Worm (Caenorhabditis elegans) whole organism, late embryonic: Measurements from ENCODE around the gene vab-1.

ENCODE experiments used
- C08G9.2 ChIP-seq: sonication (generic microtip); optimal IDR thresholded peaks from 2 replicates; lab custom pipeline; 2016; ENCODE audit warnings: mild to moderate bottlenecking, missing genetic modification characterization, moderate library complexity, missing compliant biosample characterization
- C38D4.7 ChIP-seq: fragments of 200-800 bp; sonication (Bioruptor generic); optimal IDR thresholded peaks from 2 replicates; lab custom pipeline; 2018; ENCODE audit warnings: mild to moderate bottlenecking, missing genetic modification characterization, moderate library complexity, missing compliant biosample characterization
- T23F11.4 ChIP-seq: fragments of 200-800 bp; sonication (Bioruptor generic); optimal IDR thresholded peaks from 2 replicates; lab custom pipeline; 2018; ENCODE audit warnings: mild to moderate bottlenecking, missing genetic modification characterization, missing compliant biosample characterization
- ceh-2 ChIP-seq: sonication (generic microtip); optimal IDR thresholded peaks from 2 replicates; lab custom pipeline; 2016; ENCODE audit warnings: missing genotype, missing genetic modification characterization, missing compliant biosample characterization
- ceh-22 ChIP-seq: sonication (generic microtip); optimal IDR thresholded peaks from 2 replicates; lab custom pipeline; 2017; ENCODE audit warnings: missing biosample characterization, missing genetic modification characterization
- ceh-24 ChIP-seq: sonication (generic microtip); optimal IDR thresholded peaks from 2 replicates; lab custom pipeline; 2016; ENCODE audit warnings: mild to moderate bottlenecking, missing genetic modification characterization, missing compliant biosample characterization
- ceh-30 ChIP-seq: fragments of 150-350 bp; optimal IDR thresholded peaks from 2 replicates; lab custom pipeline; 2014; ENCODE audit warnings: missing biosample characterization, missing genetic modification characterization
- ceh-31 ChIP-seq: sonication (generic microtip); optimal IDR thresholded peaks from 2 replicates; lab custom pipeline; 2016; ENCODE audit warnings: missing genetic modification characterization, missing compliant biosample characterization
- ceh-48 ChIP-seq: sonication (generic microtip); optimal IDR thresholded peaks from 2 replicates; lab custom pipeline; 2016; ENCODE audit warnings: missing genetic modification characterization, inconsistent platforms, missing compliant biosample characterization
- ceh-6 ChIP-seq: fragments of 200-800 bp; sonication (Bioruptor generic); optimal IDR thresholded peaks from 2 replicates; lab custom pipeline; 2018; ENCODE audit warnings: mild to moderate bottlenecking, missing genetic modification characterization, missing compliant biosample characterization
- che-1 ChIP-seq: sonication (generic microtip); optimal IDR thresholded peaks from 2 replicates; lab custom pipeline; 2016; ENCODE audit warnings: mild to moderate bottlenecking, missing genetic modification characterization, missing compliant biosample characterization
- dve-1 ChIP-seq: sonication (generic microtip); optimal IDR thresholded peaks from 2 replicates; lab custom pipeline; 2017; ENCODE audit warnings: antibody characterized with exemption, mild to moderate bottlenecking, missing genetic modification characterization, missing compliant biosample characterization
- fkh-10 ChIP-seq: fragments of 150-350 bp; optimal IDR thresholded peaks from 2 replicates; lab custom pipeline; 2014; ENCODE audit warnings: missing biosample characterization, missing genetic modification reagents, missing genetic modification characterization
- hlh-15 ChIP-seq: sonication (generic microtip); optimal IDR thresholded peaks from 2 replicates; lab custom pipeline; 2016; ENCODE audit warnings: missing genetic modification characterization, missing compliant biosample characterization
- hlh-6 ChIP-seq: sonication (generic microtip); optimal IDR thresholded peaks from 2 replicates; lab custom pipeline; 2016; ENCODE audit warnings: missing genotype, missing genetic modification characterization, missing compliant biosample characterization
- hlh-8 ChIP-seq: sonication (generic microtip); optimal IDR thresholded peaks from 2 replicates; lab custom pipeline; 2016; ENCODE audit warnings: missing genotype, missing genetic modification characterization, missing compliant biosample characterization
- lim-6 ChIP-seq: sonication (generic microtip); optimal IDR thresholded peaks from 2 replicates; lab custom pipeline; 2016; ENCODE audit warnings: missing genetic modification characterization, missing compliant biosample characterization
- lin-11 ChIP-seq: fragments of 200-800 bp; sonication (Bioruptor generic); optimal IDR thresholded peaks from 2 replicates; lab custom pipeline; 2018; ENCODE audit warnings: mild to moderate bottlenecking, missing genetic modification characterization, missing compliant biosample characterization
- madf-2 ChIP-seq: sonication (generic microtip); optimal IDR thresholded peaks from 2 replicates; lab custom pipeline; 2017; ENCODE audit warnings: missing genetic modification characterization, missing compliant biosample characterization
- mec-3 ChIP-seq: sonication (generic microtip); optimal IDR thresholded peaks from 2 replicates; lab custom pipeline; 2016; ENCODE audit warnings: borderline replicate concordance, missing genetic modification characterization, missing compliant biosample characterization
- nfya-1 ChIP-seq: sonication (generic microtip); optimal IDR thresholded peaks from 2 replicates; lab custom pipeline; 2017; ENCODE audit warnings: missing genetic modification characterization, mild to moderate bottlenecking, missing compliant biosample characterization, antibody characterized with exemption, moderate library complexity
- nhr-232 ChIP-seq: sonication (generic microtip); optimal IDR thresholded peaks from 2 replicates; lab custom pipeline; 2016; ENCODE audit warnings: missing genetic modification characterization, missing compliant biosample characterization
- npax-4 ChIP-seq: sonication (generic microtip); optimal IDR thresholded peaks from 2 replicates; lab custom pipeline; 2016; ENCODE audit warnings: missing genetic modification characterization, missing compliant biosample characterization
- odd-2 ChIP-seq: sonication (generic microtip); optimal IDR thresholded peaks from 2 replicates; lab custom pipeline; 2017; ENCODE audit warnings: antibody characterized with exemption, mild to moderate bottlenecking, missing genetic modification characterization, missing compliant biosample characterization
- pha-2 ChIP-seq: sonication (generic microtip); optimal IDR thresholded peaks from 2 replicates; lab custom pipeline; 2017; ENCODE audit warnings: mild to moderate bottlenecking, missing genetic modification characterization, missing compliant biosample characterization
- pha-4 ChIP-seq: fragments of 150-350 bp; optimal IDR thresholded peaks from 2 replicates; lab custom pipeline; 2018; ENCODE audit warnings: missing biosample characterization, missing genetic modification reagents, missing genetic modification characterization
- pqm-1 ChIP-seq: sonication (generic microtip); optimal IDR thresholded peaks from 2 replicates; lab custom pipeline; 2016; ENCODE audit warnings: missing genetic modification characterization, missing compliant biosample characterization
- pros-1 ChIP-seq: fragments of 150-350 bp; optimal IDR thresholded peaks from 2 replicates; lab custom pipeline; 2014; ENCODE audit warnings: missing biosample characterization, missing genetic modification reagents, missing genetic modification characterization
- ref-2 ChIP-seq: sonication (generic microtip); optimal IDR thresholded peaks from 2 replicates; lab custom pipeline; 2016; ENCODE audit warnings: missing genetic modification characterization, missing compliant biosample characterization
- rnt-1 ChIP-seq: sonication (generic microtip); optimal IDR thresholded peaks from 2 replicates; lab custom pipeline; 2016; ENCODE audit warnings: missing genetic modification characterization, missing compliant biosample characterization
- sdc-2 ChIP-seq: sonication (generic microtip); optimal IDR thresholded peaks from 2 replicates; lab custom pipeline; 2016; ENCODE audit warnings: missing genotype, missing genetic modification characterization, missing compliant biosample characterization
- sox-2 ChIP-seq: fragments of 200-800 bp; sonication (Bioruptor generic); IDR thresholded peaks from 2 replicates; pipeline ENCODE4 v1.3.6; 2022; ENCODE audit warnings: missing genetic modification reagents, missing genetic modification characterization, missing compliant biosample characterization
- sox-4 ChIP-seq: sonication (generic microtip); optimal IDR thresholded peaks from 2 replicates; lab custom pipeline; 2017; ENCODE audit warnings: mild to moderate bottlenecking, missing genetic modification characterization, inconsistent platforms, missing compliant biosample characterization
- tbx-7 ChIP-seq: sonication (generic microtip); optimal IDR thresholded peaks from 2 replicates; lab custom pipeline; 2016; ENCODE audit warnings: missing genotype, missing genetic modification characterization, missing compliant biosample characterization
- ttx-3 ChIP-seq: sonication (generic microtip); optimal IDR thresholded peaks from 2 replicates; lab custom pipeline; 2016; ENCODE audit warnings: missing genetic modification reagents, missing genetic modification characterization, missing compliant biosample characterization
- unc-3 ChIP-seq, 2 experiments: fragments of 200-800 bp in 1 of 2; sonication (Bioruptor generic) in 1 of 2; sonication (generic microtip) in 1 of 2; conservative IDR thresholded peaks in 1 of 2; optimal IDR thresholded peaks in 1 of 2; 2 replicates each; pipeline versions ENCODE4 v1.3.6 to Lab custom; 2016 to 2022; ENCODE audit warnings: missing compliant biosample characterization in 2 of 2, missing genetic modification characterization in 2 of 2, missing genetic modification reagents in 1 of 2
- unc-55 ChIP-seq: sonication (generic microtip); optimal IDR thresholded peaks from 2 replicates; lab custom pipeline; 2017; ENCODE audit warnings: missing biosample characterization, missing genetic modification reagents, missing genetic modification characterization
- unc-86 ChIP-seq: sonication (generic microtip); optimal IDR thresholded peaks from 2 replicates; lab custom pipeline; 2016; ENCODE audit warnings: missing genetic modification characterization, missing compliant biosample characterization
- zip-5 ChIP-seq: sonication (generic microtip); optimal IDR thresholded peaks from 2 replicates; lab custom pipeline; 2016; ENCODE audit warnings: missing genetic modification characterization, missing compliant biosample characterization
- ztf-16 ChIP-seq: sonication (generic microtip); optimal IDR thresholded peaks from 2 replicates; lab custom pipeline; 2017; ENCODE audit warnings: missing genetic modification characterization, missing compliant biosample characterization

Gene vab-1

DNA sequence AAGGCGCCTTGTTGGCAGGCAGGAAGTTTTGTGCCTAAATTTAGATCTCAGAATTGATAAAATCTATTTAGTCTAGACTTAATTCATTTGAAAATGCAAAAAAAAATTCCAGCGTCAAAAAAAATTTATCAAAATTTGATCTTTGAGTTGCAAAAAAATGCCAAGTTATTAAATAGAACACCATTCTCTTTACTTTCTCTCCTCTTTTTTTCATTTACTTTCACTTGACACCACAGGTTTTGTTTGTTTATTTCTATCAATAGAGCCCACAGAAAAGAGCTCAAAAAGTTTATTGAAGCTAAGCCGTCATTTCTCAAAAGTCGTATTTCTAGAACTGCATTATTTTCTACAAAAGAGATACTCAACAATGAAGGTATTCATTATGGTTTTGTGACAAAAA is 40.9 kb downstream of the vab-1 start, which contains the start of gene pqn-35:
pqn-35 (plus strand) TSS at position 301 of the 400 bp plus-strand sequence.
- no peak for TF ChIP-seq ceh-24
- no peak for TF ChIP-seq hlh-8 (tag; lab: Kevin White, UChicago)

DNA sequence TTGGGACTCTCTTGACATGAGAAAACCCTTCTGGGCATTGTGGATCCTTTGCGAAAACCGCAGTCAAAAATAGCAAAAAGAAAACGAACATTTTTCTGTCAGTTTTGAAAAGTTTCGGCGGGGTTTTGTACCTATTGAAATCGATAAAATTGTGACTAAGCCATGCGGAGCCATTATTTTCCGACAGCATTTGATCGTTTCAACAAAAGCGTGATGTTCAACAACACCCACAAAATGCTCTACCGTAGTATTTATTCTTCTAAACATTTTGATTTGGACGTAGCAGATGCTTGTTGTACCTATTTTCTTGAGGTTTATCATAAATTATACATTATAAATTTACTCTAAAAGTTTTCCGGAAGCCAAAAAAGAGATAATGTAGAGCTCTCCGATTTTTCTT is 44.6 kb downstream of the vab-1 start, which contains the start of gene clec-136:
clec-136 (minus strand) TSS at position 101 of the 400 bp plus-strand sequence.
- TF ChIP-seq hlh-6 (tag; lab: Kevin White, UChicago) (no peak), sdc-2 (no peak), ceh-30 (no peak), fkh-10 (no peak)

DNA sequence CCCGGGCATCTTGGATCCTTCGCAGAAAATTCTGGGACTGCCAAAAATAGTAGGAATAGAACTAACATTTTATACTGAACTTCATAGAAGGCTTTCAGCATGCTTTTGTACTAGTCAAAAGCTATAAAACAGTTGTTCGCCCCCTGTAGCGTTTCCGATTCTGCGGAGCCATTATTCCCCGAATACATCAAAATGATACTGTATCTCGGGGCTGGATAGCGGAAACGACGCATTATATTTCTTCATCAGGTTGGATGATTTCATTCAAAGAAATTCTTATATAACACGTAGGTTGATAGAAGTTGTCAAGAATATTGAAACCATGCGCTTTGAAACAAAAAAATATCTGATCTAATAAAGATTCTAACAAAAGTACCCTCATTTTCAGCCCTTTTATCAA is 46.2 kb downstream of the vab-1 start, which contains the start of gene clec-137:
clec-137 (minus strand) TSS at position 101 of the 400 bp plus-strand sequence.
- TF ChIP-seq ceh-2 (tag; lab: Kevin White, UChicago) (no peak), ceh-6 (GFP tag; lab: Kevin White, UChicago) (no peak), madf-2 (tag; lab: Kevin White, UChicago) (no peak), lim-6 (tag; lab: Kevin White, UChicago) (no peak), ceh-30 (no peak), fkh-10 (no peak), mec-3 (tag; lab: Kevin White, UChicago) (no peak), npax-4 (no peak), hlh-8 (tag; lab: Kevin White, UChicago) (no peak), lin-11 (tag; lab: Kevin White, UChicago) (no peak), ceh-31 (tag; lab: Kevin White, UChicago) (no peak), ztf-16 (tag; lab: Kevin White, UChicago) (no peak)
- TF ChIP-seq, all 69 proteins: peak for 0

DNA sequence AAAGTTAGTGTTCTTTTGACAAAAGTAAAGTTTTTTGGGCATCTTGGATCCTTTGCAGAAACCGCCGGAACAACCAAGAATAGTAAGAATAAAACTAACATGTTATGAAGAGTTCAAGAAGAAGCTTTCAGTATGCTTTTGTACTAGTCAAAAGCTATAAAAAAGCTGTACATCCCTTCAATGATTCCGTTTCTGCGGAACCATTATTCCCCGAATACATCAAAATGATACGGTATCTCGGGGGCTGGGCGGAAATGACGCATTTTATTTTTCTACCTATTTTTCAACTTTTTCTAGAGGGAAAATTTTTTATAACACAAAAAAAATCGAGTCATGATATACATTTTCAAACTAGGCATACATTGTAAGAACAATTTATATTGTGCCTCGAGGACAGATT is 47.9 kb downstream of the vab-1 start, which contains the start of gene clec-138:
clec-138 (minus strand) TSS at position 101 of the 400 bp plus-strand sequence.
- no peak for TF ChIP-seq lin-11 (tag; lab: Kevin White, UChicago)
- TF ChIP-seq ztf-16 (tag; lab: Kevin White, UChicago) = no peak
- TF ChIP-seq C38D4.7 (GFP tag; lab: Kevin White, UChicago) = no peak
- no peak for TF ChIP-seq mec-3 (tag; lab: Kevin White, UChicago)
- TF ChIP-seq T23F11.4 (GFP tag; lab: Kevin White, UChicago) = no peak
- no peak for TF ChIP-seq ceh-2 (tag; lab: Kevin White, UChicago)
- no peak for TF ChIP-seq nhr-232 (tag; lab: Kevin White, UChicago)
- TF ChIP-seq C08G9.2 (tag; lab: Kevin White, UChicago) = no peak
- no peak for TF ChIP-seq tbx-7
- TF ChIP-seq odd-2 (tag; lab: Kevin White, UChicago) = no peak
- TF ChIP-seq madf-2 (tag; lab: Kevin White, UChicago) = no peak
- TF ChIP-seq pha-2 = no peak
- no peak for TF ChIP-seq sox-4 (tag; lab: Kevin White, UChicago)
- no peak for TF ChIP-seq ttx-3
- no peak for TF ChIP-seq zip-5 (tag; lab: Kevin White, UChicago)
- no peak for TF ChIP-seq unc-3 (GFP tag; conservative IDR thresholded peaks at IDR 0.05; lab: Robert Waterston, UW)
- no peak for TF ChIP-seq unc-3 (tag; optimal IDR thresholded peaks at IDR 0.05; lab: Kevin White, UChicago)
- TF ChIP-seq unc-86 = no peak

DNA sequence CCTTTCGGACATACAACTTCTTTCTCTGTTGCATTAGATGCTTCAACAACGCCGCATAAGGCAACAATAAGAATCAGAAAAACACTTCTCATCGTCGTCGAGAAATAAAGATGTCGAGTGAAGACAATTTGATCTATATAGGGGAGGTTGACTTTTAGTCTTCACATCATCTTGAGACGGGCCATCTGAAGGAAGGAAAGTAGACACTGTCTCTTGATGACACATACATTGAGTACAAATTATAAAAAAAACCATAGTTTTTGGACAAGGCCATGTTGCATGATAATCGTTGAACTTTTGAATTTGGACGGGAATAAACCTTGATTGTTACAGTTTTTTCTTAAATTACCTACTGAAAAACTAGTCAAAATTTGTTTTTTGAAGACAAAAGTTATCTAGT is 49.9 kb downstream of the vab-1 start, which contains the start of gene clec-139:
clec-139 (minus strand) TSS at position 101 of the 400 bp plus-strand sequence.
- TF ChIP-seq sox-2 (no peak), nhr-232 (tag; lab: Kevin White, UChicago) (no peak), ceh-31 (tag; lab: Kevin White, UChicago) (no peak), unc-55 (GFP tag; lab: Kevin White, UChicago) (no peak), rnt-1 (no peak), hlh-15 (tag; lab: Kevin White, UChicago) (no peak), dve-1 (tag; lab: Kevin White, UChicago) (no peak), sox-4 (tag; lab: Kevin White, UChicago) (no peak), ref-2 (tag; lab: Kevin White, UChicago) (no peak), ceh-48 (tag; lab: Kevin White, UChicago) (no peak), che-1 (no peak), ceh-22 (tag; lab: Kevin White, UChicago) (no peak), pha-4 (tag; lab: Kevin White, UChicago) (no peak), unc-3 (GFP tag; conservative IDR thresholded peaks at IDR 0.05; lab: Robert Waterston, UW) (no peak), unc-3 (tag; optimal IDR thresholded peaks at IDR 0.05; lab: Kevin White, UChicago) (no peak), nfya-1 (tag; lab: Kevin White, UChicago) (no peak), pros-1 (no peak), pqm-1 (no peak)
